Worm (Caenorhabditis elegans): ENCODE data around the gene Y73C8C.10.

DNA sequence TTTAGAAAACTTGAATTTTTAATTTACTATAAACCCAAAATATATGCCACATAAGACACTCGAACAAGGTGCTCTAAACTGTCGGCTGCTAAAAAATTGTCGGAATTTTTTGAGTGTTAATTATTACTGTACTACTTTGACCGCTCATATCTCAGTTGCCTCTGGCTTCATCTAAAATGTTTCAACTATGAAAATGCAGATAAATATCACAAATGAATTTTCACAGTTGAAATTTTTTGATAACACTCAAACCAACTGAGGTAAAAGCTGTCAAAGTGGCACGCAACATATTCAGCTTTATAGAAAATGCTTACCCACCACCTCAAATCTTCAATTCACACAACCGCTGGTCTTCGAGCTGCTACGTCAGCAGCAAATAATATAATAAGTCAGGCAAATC lies 38.8 kb downstream of the Y73C8C.10 start, which contains the start of gene acs-21:
- no peak for TF ChIP-seq jun-1 (tag; optimal IDR thresholded peaks at IDR 0.05)
- TF ChIP-seq nhr-76 (tag; optimal IDR thresholded peaks at IDR 0.05): no peak
- TF ChIP-seq daf-12 (tag; optimal IDR thresholded peaks at IDR 0.05): no peak
- no peak for TF ChIP-seq fkh-10 (GFP tag; optimal IDR thresholded peaks at IDR 0.05)
- no peak for TF ChIP-seq snpc-4 (tag; optimal IDR thresholded peaks at IDR 0.05)
- TF ChIP-seq nhr-25 (tag; optimal IDR thresholded peaks at IDR 0.05): no peak
- no peak for TF ChIP-seq elt-1 (tag; optimal IDR thresholded peaks at IDR 0.05)
- TF ChIP-seq nhr-11 (tag; optimal IDR thresholded peaks at IDR 0.05): no peak
- no peak for TF ChIP-seq nhr-237 (tag; optimal IDR thresholded peaks at IDR 0.05)
